Worm (Caenorhabditis elegans) whole organism, young adult: ENCODE results near the gene C02F4.4.
A peak's percentile ranks its signal among the peaks of the same experiment; 100 is the strongest.

ENCODE experiments used
- C06A6.2 ChIP-seq: fragments of 200-800 bp; sonication (Bioruptor generic); conservative IDR thresholded peaks from 2 replicates; pipeline ENCODE4 v1.3.6; 2022; ENCODE audit warnings: missing genetic modification characterization, missing compliant biosample characterization
- F33H1.4 ChIP-seq: fragments of 200-800 bp; sonication (Bioruptor generic); IDR thresholded peaks from 2 replicates; pipeline ENCODE4 v1.3.6; 2022; ENCODE audit warnings: missing genetic modification reagents, missing genetic modification characterization, missing compliant biosample characterization
- F49E8.2 ChIP-seq: sonication (generic microtip); optimal IDR thresholded peaks from 3 replicates; lab custom pipeline; 2017; ENCODE audit warnings: missing genetic modification characterization, mild to moderate bottlenecking, missing compliant biosample characterization, antibody characterized with exemption, moderate library complexity; ENCODE audit not compliant: insufficient read depth
- F52B5.7 ChIP-seq: sonication (generic microtip); optimal IDR thresholded peaks from 2 replicates; lab custom pipeline; 2016; ENCODE audit warnings: mild to moderate bottlenecking, missing genetic modification characterization, missing compliant biosample characterization
- F55B11.4 ChIP-seq: sonication (generic microtip); optimal IDR thresholded peaks from 2 replicates; lab custom pipeline; 2016; ENCODE audit warnings: missing compliant biosample characterization, missing genetic modification characterization, borderline replicate concordance; ENCODE audit not compliant: insufficient read depth
- K12H6.12 ChIP-seq: fragments of 200-800 bp; sonication (Bioruptor generic); optimal IDR thresholded peaks from 2 replicates; lab custom pipeline; 2018; ENCODE audit warnings: mild to moderate bottlenecking, missing genetic modification characterization, missing compliant biosample characterization
- T26A5.8 ChIP-seq: sonication (generic microtip); optimal IDR thresholded peaks from 2 replicates; lab custom pipeline; 2016; ENCODE audit warnings: missing genetic modification characterization, missing compliant biosample characterization
- athp-1 ChIP-seq: sonication (generic microtip); optimal IDR thresholded peaks from 2 replicates; lab custom pipeline; 2017; ENCODE audit warnings: mild to moderate bottlenecking, missing genetic modification characterization, missing compliant biosample characterization
- attf-5 ChIP-seq: fragments of 200-800 bp; sonication (Bioruptor generic); optimal IDR thresholded peaks from 2 replicates; lab custom pipeline; 2018; ENCODE audit warnings: mild to moderate bottlenecking, missing genetic modification characterization, missing compliant biosample characterization
- attf-6 ChIP-seq: fragments of 200-800 bp; sonication (Bioruptor generic); IDR thresholded peaks from 2 replicates; pipeline ENCODE4 v1.3.6; 2022; ENCODE audit warnings: missing genetic modification reagents, missing genetic modification characterization, missing compliant biosample characterization
- bed-1 ChIP-seq: fragments of 200-800 bp; sonication (Bioruptor generic); IDR thresholded peaks from 2 replicates; pipeline ENCODE4 v1.3.6; 2022; ENCODE audit warnings: missing genetic modification reagents, missing genetic modification characterization, missing compliant biosample characterization
- cebp-1 ChIP-seq, 2 experiments: fragments of 200-800 bp in 1 of 2; sonication (Bioruptor generic) in 1 of 2; sonication (generic microtip) in 1 of 2; IDR thresholded peaks in 1 of 2; optimal IDR thresholded peaks in 1 of 2; 2 replicates each; pipeline versions ENCODE4 v1.3.6 to Lab custom; 2017 to 2022; ENCODE audit warnings: missing compliant biosample characterization in 2 of 2, missing genetic modification characterization in 2 of 2, mild to moderate bottlenecking in 1 of 2, missing genetic modification reagents in 1 of 2, moderate library complexity in 1 of 2
- ceh-79 ChIP-seq: sonication (generic microtip); optimal IDR thresholded peaks from 2 replicates; lab custom pipeline; 2017; ENCODE audit warnings: mild to moderate bottlenecking, missing genetic modification characterization, missing compliant biosample characterization
- chd-7 ChIP-seq: sonication (generic microtip); optimal IDR thresholded peaks from 2 replicates; lab custom pipeline; 2016; ENCODE audit warnings: mild to moderate bottlenecking, missing genetic modification characterization, moderate library complexity, missing compliant biosample characterization
- efl-1 ChIP-seq: fragments of 150-350 bp; optimal IDR thresholded peaks from 2 replicates; lab custom pipeline; 2014; ENCODE audit warnings: missing biosample characterization, missing genetic modification reagents, missing genetic modification characterization
- hmg-20 ChIP-seq: fragments of 200-800 bp; sonication (Bioruptor generic); IDR thresholded peaks from 2 replicates; pipeline ENCODE4 v1.3.6; 2022; ENCODE audit warnings: missing genetic modification reagents, missing genetic modification characterization, missing compliant biosample characterization
- lsy-27 ChIP-seq: sonication (generic microtip); optimal IDR thresholded peaks from 2 replicates; lab custom pipeline; 2017; ENCODE audit warnings: missing genetic modification characterization, mild to moderate bottlenecking, missing compliant biosample characterization, antibody characterized with exemption, missing genotype, borderline replicate concordance; ENCODE audit not compliant: insufficient read depth
- madf-6 ChIP-seq: fragments of 200-800 bp; sonication (Bioruptor generic); IDR thresholded peaks from 2 replicates; pipeline ENCODE4 v1.3.6; 2022; ENCODE audit warnings: missing genetic modification reagents, missing genetic modification characterization, missing compliant biosample characterization
- nhr-80 ChIP-seq: sonication (generic microtip); optimal IDR thresholded peaks from 2 replicates; lab custom pipeline; 2016; ENCODE audit warnings: missing genetic modification characterization, missing compliant biosample characterization
- pha-4 ChIP-seq: fragments of 150-350 bp; sonication (generic microtip); optimal IDR thresholded peaks from 2 replicates; lab custom pipeline; 2014; ENCODE audit warnings: missing biosample characterization, missing genetic modification reagents, missing genetic modification characterization
- rcor-1 ChIP-seq: fragments of 200-800 bp; sonication (Bioruptor generic); IDR thresholded peaks from 2 replicates; pipeline ENCODE4 v1.3.6; 2022; ENCODE audit warnings: missing genetic modification reagents, missing genetic modification characterization, missing compliant biosample characterization
- snpc-1.1 ChIP-seq: sonication (generic microtip); optimal IDR thresholded peaks from 2 replicates; lab custom pipeline; 2017; ENCODE audit warnings: missing genetic modification characterization, mild to moderate bottlenecking, missing compliant biosample characterization, antibody characterized with exemption, moderate library complexity, missing genotype, missing genetic modification reagents; ENCODE audit not compliant: insufficient read depth
- zfh-2 ChIP-seq: fragments of 200-800 bp; sonication (Bioruptor generic); conservative IDR thresholded peaks from 2 replicates; pipeline ENCODE4 v1.3.6; 2022; ENCODE audit warnings: missing genetic modification reagents, missing genetic modification characterization, missing compliant biosample characterization
- zim-3 ChIP-seq: sonication (generic microtip); optimal IDR thresholded peaks from 2 replicates; lab custom pipeline; 2017; ENCODE audit warnings: mild to moderate bottlenecking, missing genetic modification characterization, moderate library complexity, missing compliant biosample characterization
- ztf-22 ChIP-seq: fragments of 200-800 bp; sonication (Bioruptor generic); optimal IDR thresholded peaks from 2 replicates; lab custom pipeline; 2018; ENCODE audit warnings: mild to moderate bottlenecking, missing genetic modification characterization, moderate library complexity, missing compliant biosample characterization
- ztf-25 ChIP-seq: fragments of 200-800 bp; sonication (Bioruptor generic); IDR thresholded peaks from 2 replicates; pipeline ENCODE4 v1.3.6; 2022; ENCODE audit warnings: missing genetic modification reagents, missing genetic modification characterization, missing compliant biosample characterization

The C02F4.4 gene

DNA sequence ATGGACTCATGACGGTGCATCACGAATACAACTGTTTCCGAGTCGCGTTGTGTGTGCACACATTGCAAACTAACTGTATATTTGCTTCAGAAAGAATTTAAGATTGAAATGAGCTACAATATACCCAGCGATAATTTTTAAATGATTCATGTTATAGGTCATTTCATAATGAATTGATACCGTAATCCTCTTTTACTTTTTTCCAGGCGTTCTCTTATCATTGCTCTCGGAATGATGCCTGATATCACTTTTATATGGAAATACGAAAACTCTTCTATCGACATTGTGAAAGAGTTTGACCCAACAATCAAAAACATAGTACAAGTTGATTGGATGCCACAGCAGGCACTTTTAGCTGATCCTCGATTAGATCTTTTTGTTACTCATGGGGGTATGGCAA lies 48.6 kb downstream of the C02F4.4 start:
- TF ChIP-seq ztf-22 (GFP tag; lab: Kevin White, UChicago) (no peak), lsy-27 (tag; lab: Kevin White, UChicago) (no peak), nhr-80 (tag; lab: Kevin White, UChicago) (peak; percentile 73), cebp-1 (GFP tag; IDR thresholded peaks at IDR 0.05; lab: Robert Waterston, UW) (peak; percentile 55; the same call in 1 of the 2 replicates), cebp-1 (tag; optimal IDR thresholded peaks at IDR 0.05; lab: Kevin White, UChicago) (peak; percentile 57), attf-6 (GFP tag; lab: Robert Waterston, UW) (no peak)

DNA sequence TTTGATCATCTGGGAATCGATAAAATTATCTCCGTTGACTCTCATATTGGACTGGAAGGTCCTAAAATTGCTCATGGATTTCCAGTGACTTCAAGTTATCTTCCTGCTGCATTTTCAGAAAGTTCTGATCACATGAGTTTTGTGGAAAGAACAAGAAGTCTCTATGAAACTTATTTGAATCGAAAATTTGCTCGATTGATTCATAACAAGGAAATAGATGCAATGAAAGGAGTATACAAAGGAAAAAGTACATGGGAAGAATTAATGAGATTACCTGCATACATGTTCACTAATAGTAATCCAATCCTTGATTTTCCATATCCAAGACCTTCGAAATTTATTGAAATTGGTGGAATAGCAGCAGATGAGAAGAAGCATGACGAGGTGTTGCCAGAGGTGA lies 49.3 kb downstream of the C02F4.4 start:
- TF ChIP-seq bed-1 (GFP tag; lab: Robert Waterston, UW), result no peak
- no peak for TF ChIP-seq C06A6.2
- no peak for TF ChIP-seq rcor-1 (GFP tag; lab: Robert Waterston, UW)
- no peak for TF ChIP-seq F49E8.2
- TF ChIP-seq F55B11.4 (tag; lab: Kevin White, UChicago), result no peak
- TF ChIP-seq madf-6 (GFP tag; lab: Robert Waterston, UW), result no peak
- TF ChIP-seq hmg-20 (GFP tag; lab: Robert Waterston, UW), result no peak
- TF ChIP-seq zfh-2 (GFP tag; lab: Robert Waterston, UW), result no peak
- no peak for TF ChIP-seq attf-5 (GFP tag; lab: Kevin White, UChicago)
- no peak for TF ChIP-seq zim-3
- TF ChIP-seq F52B5.7 (tag; lab: Kevin White, UChicago), result no peak
- no peak for TF ChIP-seq snpc-1.1
- TF ChIP-seq K12H6.12 (tag; lab: Kevin White, UChicago), result no peak
- TF ChIP-seq ztf-25 (GFP tag; lab: Robert Waterston, UW), result no peak
- no peak for TF ChIP-seq T26A5.8 (tag; lab: Kevin White, UChicago)
- no peak for TF ChIP-seq efl-1 (GFP tag; lab: Kevin White, UChicago)
- TF ChIP-seq ceh-79 (tag; lab: Kevin White, UChicago), result no peak
- no peak for TF ChIP-seq chd-7

DNA sequence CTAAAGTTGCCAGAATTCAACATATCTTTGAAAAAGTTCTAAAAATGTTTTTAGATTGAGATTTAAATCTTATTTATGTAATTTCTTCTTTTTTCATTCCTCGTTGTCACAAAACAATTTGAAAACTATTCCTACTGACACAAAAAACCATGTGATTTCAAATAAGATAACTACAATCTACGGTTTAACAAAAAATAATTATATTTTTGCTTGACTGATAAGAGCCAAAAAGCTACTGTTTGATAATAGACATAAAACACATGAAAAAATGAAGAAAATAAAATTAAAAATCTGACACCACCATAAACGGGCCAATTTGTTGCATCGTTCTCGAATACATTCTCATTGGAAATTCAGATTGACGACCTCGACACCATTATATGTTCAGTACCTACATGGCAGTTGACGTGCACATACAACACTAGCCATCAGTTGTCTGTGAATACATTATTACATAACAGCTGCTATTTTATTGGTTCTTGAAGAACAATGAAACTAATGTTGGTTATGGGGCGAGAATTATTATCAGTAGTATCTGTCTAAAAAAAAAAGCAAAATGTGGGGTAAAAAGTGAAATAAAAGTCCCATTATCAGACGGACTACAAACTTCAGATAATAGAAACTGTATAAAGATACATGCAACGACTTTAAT lies 50.9 kb downstream of the C02F4.4 start, which contains the start of gene ugt-43:
TSS of gene ugt-43 (plus strand) at position 602 of the 652 bp plus-strand sequence.
- TF ChIP-seq athp-1 (no peak), nhr-80 (tag; lab: Kevin White, UChicago) (peak; percentile 2), pha-4 (tag; lab: Kevin White, UChicago) (no peak), F33H1.4 (GFP tag; lab: Robert Waterston, UW) (no peak)
